Worm (Caenorhabditis elegans) whole organism, late embryonic: ENCODE measurements around the gene F35E8.7.

ENCODE experiments used
- F13H6.1 ChIP-seq: sonication (generic microtip); optimal IDR thresholded peaks from 2 replicates; lab custom pipeline; 2016; ENCODE audit warnings: missing genetic modification characterization, missing compliant biosample characterization
- ama-1 ChIP-seq: fragments of 150-350 bp; optimal IDR thresholded peaks from 2 replicates; lab custom pipeline; 2014
- ceh-24 ChIP-seq: sonication (generic microtip); optimal IDR thresholded peaks from 2 replicates; lab custom pipeline; 2016; ENCODE audit warnings: mild to moderate bottlenecking, missing genetic modification characterization, missing compliant biosample characterization
- ceh-45 ChIP-seq: fragments of 200-800 bp; sonication (Bioruptor generic); IDR thresholded peaks from 2 replicates; pipeline ENCODE4 v1.3.6; 2022; ENCODE audit warnings: missing genetic modification reagents, missing genetic modification characterization, missing compliant biosample characterization
- elt-2 ChIP-seq: sonication (generic microtip); optimal IDR thresholded peaks from 2 replicates; lab custom pipeline; 2016; ENCODE audit warnings: missing genetic modification reagents, missing genetic modification characterization, missing compliant biosample characterization
- ets-4 ChIP-seq: sonication (generic microtip); optimal IDR thresholded peaks from 2 replicates; lab custom pipeline; 2016; ENCODE audit warnings: missing genetic modification characterization, missing compliant biosample characterization
- lin-11 ChIP-seq: fragments of 200-800 bp; sonication (Bioruptor generic); optimal IDR thresholded peaks from 2 replicates; lab custom pipeline; 2018; ENCODE audit warnings: mild to moderate bottlenecking, missing genetic modification characterization, missing compliant biosample characterization
- madf-2 ChIP-seq: sonication (generic microtip); optimal IDR thresholded peaks from 2 replicates; lab custom pipeline; 2017; ENCODE audit warnings: missing genetic modification characterization, missing compliant biosample characterization
- mec-3 ChIP-seq: sonication (generic microtip); optimal IDR thresholded peaks from 2 replicates; lab custom pipeline; 2016; ENCODE audit warnings: borderline replicate concordance, missing genetic modification characterization, missing compliant biosample characterization
- pag-3 ChIP-seq: sonication (generic microtip); optimal IDR thresholded peaks from 2 replicates; lab custom pipeline; 2016; ENCODE audit warnings: missing compliant biosample characterization, missing genetic modification characterization, borderline replicate concordance
- pha-4 ChIP-seq: fragments of 150-350 bp; optimal IDR thresholded peaks from 2 replicates; lab custom pipeline; 2018; ENCODE audit warnings: missing biosample characterization, missing genetic modification reagents, missing genetic modification characterization
- pros-1 ChIP-seq: fragments of 150-350 bp; optimal IDR thresholded peaks from 2 replicates; lab custom pipeline; 2014; ENCODE audit warnings: missing biosample characterization, missing genetic modification reagents, missing genetic modification characterization
- unc-86 ChIP-seq: sonication (generic microtip); optimal IDR thresholded peaks from 2 replicates; lab custom pipeline; 2016; ENCODE audit warnings: missing genetic modification characterization, missing compliant biosample characterization

- TF ChIP-seq ceh-24 (no peak), unc-86 (tag; lab: Kevin White, UChicago) (no peak), pha-4 (tag; lab: Kevin White, UChicago) (no peak), ceh-45 (GFP tag; lab: Robert Waterston, UW) (no peak), pros-1 (no peak), F13H6.1 (tag; lab: Kevin White, UChicago) (no peak), pag-3 (tag; lab: Kevin White, UChicago) (no peak), mec-3 (tag; lab: Kevin White, UChicago) (no peak), ama-1 (lab: Kevin White, UChicago) (no peak), elt-2 (tag; lab: Kevin White, UChicago) (no peak), lin-11 (tag; lab: Kevin White, UChicago) (no peak), ets-4 (tag; lab: Kevin White, UChicago) (no peak), madf-2 (tag; lab: Kevin White, UChicago) (no peak)
These were observed 13.2 kb upstream of the F35E8.7 start for ce11 chrV:15900564-15900963.
